Worm (Caenorhabditis elegans) whole organism, young adult: ENCODE data around the gene srlf-16.

Source experiments
- C06A6.2 ChIP-seq: fragments of 200-800 bp; sonication (Bioruptor generic); conservative IDR thresholded peaks from 2 replicates; pipeline ENCODE4 v1.3.6; 2022; ENCODE audit warnings: missing genetic modification characterization, missing compliant biosample characterization
- F23B12.7 ChIP-seq: sonication (generic microtip); optimal IDR thresholded peaks from 2 replicates; lab custom pipeline; 2017; ENCODE audit warnings: missing genetic modification characterization, mild to moderate bottlenecking, missing compliant biosample characterization, antibody characterized with exemption, moderate library complexity; ENCODE audit not compliant: insufficient read depth
- F57A8.1 ChIP-seq: fragments of 200-800 bp; sonication (Bioruptor generic); optimal IDR thresholded peaks from 2 replicates; lab custom pipeline; 2018; ENCODE audit warnings: mild to moderate bottlenecking, missing genetic modification characterization, moderate library complexity, missing compliant biosample characterization
- ceh-91 ChIP-seq: fragments of 200-800 bp; sonication (Bioruptor generic); IDR thresholded peaks from 2 replicates; pipeline ENCODE4 v1.3.6; 2022; ENCODE audit warnings: missing genetic modification reagents, missing genetic modification characterization, missing compliant biosample characterization
- lsy-27 ChIP-seq: sonication (generic microtip); optimal IDR thresholded peaks from 2 replicates; lab custom pipeline; 2017; ENCODE audit warnings: missing genetic modification characterization, mild to moderate bottlenecking, missing compliant biosample characterization, antibody characterized with exemption, missing genotype, borderline replicate concordance; ENCODE audit not compliant: insufficient read depth
- nfya-1 ChIP-seq: sonication (generic microtip); optimal IDR thresholded peaks from 2 replicates; lab custom pipeline; 2017; ENCODE audit warnings: antibody characterized with exemption, missing compliant biosample characterization, missing genetic modification characterization, borderline replicate concordance; ENCODE audit not compliant: insufficient read depth
- snpc-3.4 ChIP-seq: sonication (generic microtip); optimal IDR thresholded peaks from 2 replicates; lab custom pipeline; 2017; ENCODE audit warnings: missing genetic modification characterization, mild to moderate bottlenecking, missing compliant biosample characterization, antibody characterized with exemption, moderate library complexity, missing genotype, missing genetic modification reagents
- sptf-2 ChIP-seq: fragments of 200-800 bp; sonication (Bioruptor generic); optimal IDR thresholded peaks from 2 replicates; lab custom pipeline; 2018; ENCODE audit warnings: mild to moderate bottlenecking, missing genetic modification characterization, missing compliant biosample characterization

- TF ChIP-seq nfya-1 (tag; lab: Kevin White, UChicago) (no peak), F23B12.7 (tag; lab: Kevin White, UChicago) (no peak), F57A8.1 (no peak), lsy-27 (tag; lab: Kevin White, UChicago) (no peak), C06A6.2 (no peak), ceh-91 (GFP tag; lab: Robert Waterston, UW) (no peak), sptf-2 (GFP tag; lab: Kevin White, UChicago) (no peak), snpc-3.4 (tag; lab: Kevin White, UChicago) (no peak)
Measured at ce11 chrV:8095378-8095777, 9.2 kb upstream of the srlf-16 start, which contains the start of gene str-146.
